Worm (Caenorhabditis elegans) whole organism, L3 larva: ENCODE results near the gene F01G10.6.

Experiments used
- elt-2 ChIP-seq: sonication (generic microtip); optimal IDR thresholded peaks from 2 replicates; lab custom pipeline; 2016; ENCODE audit warnings: missing genetic modification reagents, mild to moderate bottlenecking, missing genetic modification characterization, missing compliant biosample characterization
- fkh-10 ChIP-seq: sonication (generic microtip); optimal IDR thresholded peaks from 2 replicates; lab custom pipeline; 2017; ENCODE audit warnings: missing biosample characterization, missing genetic modification reagents, missing genetic modification characterization
- lin-15B ChIP-seq: fragments of 150-350 bp; optimal IDR thresholded peaks from 2 replicates; lab custom pipeline; 2014; ENCODE audit warnings: missing biosample characterization, missing genetic modification characterization
- nhr-11 ChIP-seq: fragments of 150-350 bp; optimal IDR thresholded peaks from 2 replicates; lab custom pipeline; 2014; ENCODE audit warnings: missing biosample characterization, missing genetic modification characterization

DNA sequence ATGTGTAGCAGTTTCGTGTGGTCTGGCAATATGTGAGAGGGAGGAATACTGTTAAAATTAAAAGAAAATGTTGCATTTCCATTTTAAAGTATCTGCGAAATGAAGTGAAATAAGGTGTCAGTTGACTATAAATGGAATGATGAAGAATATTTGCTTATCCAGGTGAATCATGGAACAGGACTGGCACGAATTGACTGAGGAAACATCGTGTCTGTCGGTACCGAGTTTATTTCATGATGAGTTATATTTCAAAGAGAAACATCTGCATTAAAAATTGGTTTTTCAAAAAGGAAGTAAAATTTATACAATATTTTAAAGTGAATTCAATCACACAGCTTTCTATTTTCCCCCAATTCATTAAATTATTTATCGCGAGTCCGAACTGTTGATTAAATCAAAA is at the start of gene F01G10.6:
- no peak for TF ChIP-seq elt-2 (tag; lab: Kevin White, UChicago)
- TF ChIP-seq lin-15B, result no peak
- TF ChIP-seq nhr-11 (tag; lab: Kevin White, UChicago), result no peak
- no peak for TF ChIP-seq fkh-10 (GFP tag; lab: Kevin White, UChicago)
